Fruit fly (Drosophila melanogaster): ENCODE results near the gene CG3246.
A peak's percentile ranks its signal among the peaks of the same experiment; 100 is the strongest.

CG3246 gene

DNA sequence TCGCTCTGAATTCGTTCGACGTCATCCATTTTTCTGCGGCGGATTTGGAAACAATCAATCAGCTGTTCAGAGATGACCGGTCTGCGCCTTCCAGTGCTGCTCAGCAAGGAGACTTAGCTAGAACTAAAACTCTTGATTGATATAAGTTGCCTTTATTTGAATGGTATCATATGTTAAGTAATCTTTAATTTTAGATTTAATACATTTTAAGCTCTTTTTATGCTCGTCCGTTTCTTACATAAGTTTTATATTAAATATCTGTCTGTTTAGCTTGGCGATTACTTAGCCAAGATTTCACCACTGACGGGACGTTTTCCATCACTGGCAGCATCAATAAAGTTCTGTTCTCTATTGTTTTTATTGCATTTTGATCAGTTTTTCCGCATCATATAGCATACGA is 4.7 kb downstream of the CG3246 start, which contains the start of the genes Cog3 and Sec5 (continued):
- TF ChIP-seq ro (GFP tag; IDR thresholded peaks at IDR 0.05) (no peak), unc-4 (GFP tag; IDR thresholded peaks at IDR 0.05; ENCODE audit: partially characterized antibody) (no peak), CG16815 (GFP tag; optimal IDR thresholded peaks at IDR 0.05) (peak; percentile 54), gfzf (GFP tag; optimal IDR thresholded peaks at IDR 0.05) (no peak), tx (GFP tag; optimal IDR thresholded peaks at IDR 0.05) (no peak), abd-A (tag; optimal IDR thresholded peaks at IDR 0.05) (no peak), Lim3 (GFP tag; IDR thresholded peaks at IDR 0.05) (no peak), CG1529 (GFP tag; optimal IDR thresholded peaks at IDR 0.05) (no peak), vvl (GFP tag; IDR thresholded peaks at IDR 0.05) (peak; percentile 75), PHDP (tag; optimal IDR thresholded peaks at IDR 0.05) (no peak), CG8944 (GFP tag; optimal IDR thresholded peaks at IDR 0.05) (peak; percentile 2), fu2 (GFP tag; optimal IDR thresholded peaks at IDR 0.05) (peak; percentile 58), CTCF (GFP tag; optimal IDR thresholded peaks at IDR 0.05) (no peak), CG5245 (GFP tag; optimal IDR thresholded peaks at IDR 0.05) (no peak), zfh1 (GFP tag; IDR thresholded peaks at IDR 0.05) (0 out of 3 replicates have a peak, but pooled peaks have one; percentile 43), otp (GFP tag; IDR thresholded peaks at IDR 0.05) (no peak), CG1602 (GFP tag; optimal IDR thresholded peaks at IDR 0.05) (peak; percentile 34), CG30431 (GFP tag; optimal IDR thresholded peaks at IDR 0.05) (no peak), cwo (GFP tag; optimal IDR thresholded peaks at IDR 0.05) (no peak), CG4328 (GFP tag; optimal IDR thresholded peaks at IDR 0.05) (peak; percentile 63), CG4360 (GFP tag; IDR thresholded peaks at IDR 0.05) (no peak), CG7786 (GFP tag; optimal IDR thresholded peaks at IDR 0.05) (peak; percentile 30), CG10959 (GFP tag; IDR thresholded peaks at IDR 0.05) (no peak), CG15073 (GFP tag; optimal IDR thresholded peaks at IDR 0.05) (no peak), CG4424 (GFP tag; optimal IDR thresholded peaks at IDR 0.05) (peak; percentile 70), sd (tag; optimal IDR thresholded peaks at IDR 0.05) (no peak), CG11085 (GFP tag; IDR thresholded peaks at IDR 0.05) (0 out of 2 replicates have a peak, but pooled peaks have one; percentile 32), caup (GFP tag; optimal IDR thresholded peaks at IDR 0.05; ENCODE audit: severe bottlenecking) (no peak), CG9797 (GFP tag; optimal IDR thresholded peaks at IDR 0.05) (peak; percentile 41), NK7.1 (GFP tag; optimal IDR thresholded peaks at IDR 0.05) (no peak), Sox100B (GFP tag; optimal IDR thresholded peaks at IDR 0.05) (no peak), wek (GFP tag; optimal IDR thresholded peaks at IDR 0.05) (no peak), NFAT (GFP tag; IDR thresholded peaks at IDR 0.05) (peak; percentile 46), Hr78 (GFP tag; optimal IDR thresholded peaks at IDR 0.05) (no peak), CG2875 (GFP tag; optimal IDR thresholded peaks at IDR 0.05) (no peak), CG14050 (GFP tag; IDR thresholded peaks at IDR 0.05) (peak; percentile 17; the same call in 1 of the 3 replicates), CG8281 (tag; optimal IDR thresholded peaks at IDR 0.05) (no peak), pb (GFP tag; optimal IDR thresholded peaks at IDR 0.05) (no peak), CG42726 (GFP tag; IDR thresholded peaks at IDR 0.05; ENCODE audit: partially characterized antibody) (no peak), crc (GFP tag; optimal IDR thresholded peaks at IDR 0.05) (no peak), CG5953 (GFP tag; IDR thresholded peaks at IDR 0.05) (no peak), CG16813 (GFP tag; IDR thresholded peaks at IDR 0.05; ENCODE audit: partially characterized antibody) (0 out of 3 replicates have a peak, but pooled peaks have one; percentile 8), CG8765 (GFP tag; IDR thresholded peaks at IDR 0.05) (no peak), CG10565 (GFP tag; optimal IDR thresholded peaks at IDR 0.05) (no peak), CG17328 (GFP tag; IDR thresholded peaks at IDR 0.05) (no peak), CG7271 (tag; optimal IDR thresholded peaks at IDR 0.05) (no peak), CG32767 (GFP tag; IDR thresholded peaks at IDR 0.05) (no peak), CG13296 (GFP tag; optimal IDR thresholded peaks at IDR 0.05) (no peak), MTF-1 (GFP tag; optimal IDR thresholded peaks at IDR 0.05; ENCODE audit: borderline replicate concordance) (no peak), Mes4 (GFP tag; optimal IDR thresholded peaks at IDR 0.05) (peak; percentile 3), Med (GFP tag) (peak; percentile 89)
